Worm (Caenorhabditis elegans): ENCODE results near the gene srh-52.

DNA sequence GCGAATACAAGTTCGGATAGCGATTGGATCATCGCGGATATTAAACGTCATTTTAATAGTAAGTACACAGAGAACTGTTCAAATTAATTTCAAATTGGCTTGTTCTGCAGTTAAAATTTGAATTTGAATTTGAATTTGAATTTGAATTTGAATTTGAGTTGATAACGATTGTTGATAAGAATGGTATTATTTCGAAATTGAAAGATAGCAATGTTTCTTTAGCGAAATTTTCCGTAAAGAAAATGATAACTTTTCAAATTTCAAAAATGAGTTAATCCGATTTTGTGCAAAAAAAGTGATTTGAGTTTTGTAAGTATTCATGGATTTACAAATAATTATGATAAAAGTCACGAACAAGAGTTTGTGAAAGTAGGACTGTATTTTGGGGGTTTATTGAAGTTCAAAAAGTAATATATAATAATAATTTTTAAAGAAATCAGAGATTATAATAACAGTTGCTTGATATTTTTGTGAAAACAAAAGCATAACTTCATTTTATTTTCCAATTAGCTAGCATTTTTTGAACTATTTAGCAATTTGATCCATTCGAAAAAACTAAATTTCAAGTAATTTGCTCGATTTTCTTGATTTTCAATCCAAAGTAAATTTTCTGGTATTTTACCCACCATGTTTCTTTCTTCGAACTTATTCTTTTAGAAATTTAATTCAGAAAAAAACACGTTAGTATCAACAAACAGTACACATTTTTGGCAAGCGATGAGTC lies 49.4 kb upstream of the srh-52 start, which contains the start of gene Y36E3A.2:
- no peak for TF ChIP-seq pha-4 (tag; optimal IDR thresholded peaks at IDR 0.05)
- TF ChIP-seq gei-17 (GFP tag; optimal IDR thresholded peaks at IDR 0.05), result no peak
- no peak for TF ChIP-seq F23B12.7 (tag; optimal IDR thresholded peaks at IDR 0.05; ENCODE audit: insufficient read depth)
- no peak for TF ChIP-seq sea-2 (GFP tag; IDR thresholded peaks at IDR 0.05)
- no peak for TF ChIP-seq nhr-90 (tag; optimal IDR thresholded peaks at IDR 0.05)
- TF ChIP-seq ceh-40 (GFP tag; IDR thresholded peaks at IDR 0.05), result no peak
- no peak for TF ChIP-seq sptf-2 (GFP tag; optimal IDR thresholded peaks at IDR 0.05)
- no peak for TF ChIP-seq nhr-120 (GFP tag; IDR thresholded peaks at IDR 0.05)

Measured in whole organism, young adult.